Worm (Caenorhabditis elegans) whole organism, L4/young adult: ENCODE measurements around the gene Y37D8A.26.

ENCODE experiments used
- dao-5 ChIP-seq: sonication (generic microtip); optimal IDR thresholded peaks from 2 replicates; lab custom pipeline; 2016; ENCODE audit warnings: missing genotype, missing genetic modification characterization, moderate library complexity, missing compliant biosample characterization
- him-1 ChIP-seq: sonication (generic microtip); optimal IDR thresholded peaks from 2 replicates; lab custom pipeline; 2016; ENCODE audit warnings: missing genotype, missing genetic modification reagents, missing genetic modification characterization, missing compliant biosample characterization

- no peak for TF ChIP-seq him-1 (tag; lab: Kevin White, UChicago)
- no peak for TF ChIP-seq dao-5 (tag; lab: Kevin White, UChicago)
These were observed 36.6 kb downstream of the Y37D8A.26 start, which contains the start of the genes Y37D8A.2 and Y37D8A.25 for ce11 chrIII:12819909-12820308.
